Fruit fly (Drosophila melanogaster): ENCODE results near the gene CG6026.
A peak's percentile ranks its signal among the peaks of the same experiment; 100 is the strongest.

The CG6026 gene

DNA sequence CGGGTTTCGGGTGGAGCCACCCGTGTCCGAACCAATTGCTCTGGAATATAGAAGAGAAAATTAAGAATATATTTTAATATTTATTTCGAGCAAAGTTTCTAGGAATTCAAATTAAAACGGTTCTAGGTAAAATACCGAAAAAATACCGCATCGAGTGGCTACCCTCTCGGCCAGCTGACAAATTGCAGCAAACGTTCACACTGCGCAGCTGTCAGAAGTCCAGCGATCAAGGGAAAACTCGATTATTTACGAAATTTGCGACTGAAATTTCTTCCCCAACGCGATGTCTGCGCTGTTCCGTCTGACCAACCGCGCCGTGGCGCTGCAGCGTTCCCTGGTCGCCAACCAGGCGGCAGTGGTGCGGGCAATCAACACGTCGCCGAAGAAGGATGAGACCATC lies 6.2 kb upstream of the CG6026 start, which contains the start of gene NP15.6 (continued):
- TF ChIP-seq CG11398 (GFP tag; optimal IDR thresholded peaks at IDR 0.05) (no peak), Rx (GFP tag; IDR thresholded peaks at IDR 0.05) (no peak), CG6254 (GFP tag; optimal IDR thresholded peaks at IDR 0.05) (no peak), CG3847 (GFP tag; IDR thresholded peaks at IDR 0.05) (0 out of 2 replicates have a peak, but pooled peaks have one; percentile 7), ato (GFP tag; IDR thresholded peaks at IDR 0.05; ENCODE audit: partially characterized antibody) (no peak), CG3995 (GFP tag; optimal IDR thresholded peaks at IDR 0.05) (no peak), CG14441 (GFP tag; IDR thresholded peaks at IDR 0.05) (no peak), BEAF-32 (GFP tag; optimal IDR thresholded peaks at IDR 0.05) (peak; percentile 35), CG17328 (GFP tag; IDR thresholded peaks at IDR 0.05) (no peak), CG14710 (tag; optimal IDR thresholded peaks at IDR 0.05) (peak; percentile 26), CG3726 (GFP tag; IDR thresholded peaks at IDR 0.05) (no peak), stwl (tag; optimal IDR thresholded peaks at IDR 0.05) (peak; percentile 31), CG32772 (GFP tag; IDR thresholded peaks at IDR 0.05) (no peak), Dref (GFP tag; IDR thresholded peaks at IDR 0.05) (no peak), CG4820 (GFP tag; optimal IDR thresholded peaks at IDR 0.05) (no peak), Sox102F (GFP tag; optimal IDR thresholded peaks at IDR 0.05) (no peak), CG13424 (tag; optimal IDR thresholded peaks at IDR 0.05) (no peak), CG15514 (GFP tag; optimal IDR thresholded peaks at IDR 0.05) (peak; percentile 27), CG10462 (GFP tag; optimal IDR thresholded peaks at IDR 0.05) (no peak), CG7271 (tag; optimal IDR thresholded peaks at IDR 0.05) (no peak), E2f2 (GFP tag; IDR thresholded peaks at IDR 0.05) (peak; percentile 56), CG4404 (GFP tag; IDR thresholded peaks at IDR 0.05) (no peak), Dll (GFP tag; IDR thresholded peaks at IDR 0.05; ENCODE audit: partially characterized antibody) (0 out of 4 replicates have a peak, but pooled peaks have one; percentile 16), twi (tag; optimal IDR thresholded peaks at IDR 0.05) (no peak), CG11247 (GFP tag; IDR thresholded peaks at IDR 0.05) (no peak), sc (optimal IDR thresholded peaks at IDR 0.05) (no peak), sc (GFP tag; optimal IDR thresholded peaks at IDR 0.05) (no peak), Dip3 (GFP tag; optimal IDR thresholded peaks at IDR 0.05) (no peak), Atf3 (GFP tag; optimal IDR thresholded peaks at IDR 0.05) (no peak), CG15073 (GFP tag; optimal IDR thresholded peaks at IDR 0.05) (no peak), Drgx (GFP tag; IDR thresholded peaks at IDR 0.05) (no peak), YL-1 (GFP tag; optimal IDR thresholded peaks at IDR 0.05) (peak; percentile 41), CG1832 (GFP tag; optimal IDR thresholded peaks at IDR 0.05) (no peak), CG5180 (GFP tag; optimal IDR thresholded peaks at IDR 0.05) (no peak), ham (GFP tag; IDR thresholded peaks at IDR 0.05) (no peak), Fer1 (GFP tag; optimal IDR thresholded peaks at IDR 0.05) (peak; percentile 2), CG14860 (GFP tag; IDR thresholded peaks at IDR 0.05; ENCODE audit: partially characterized antibody) (no peak), Dbx (GFP tag; IDR thresholded peaks at IDR 0.05) (no peak), CG17186 (GFP tag; optimal IDR thresholded peaks at IDR 0.05) (no peak), MESR4 (GFP tag; optimal IDR thresholded peaks at IDR 0.05) (peak; percentile 63), pzg (GFP tag; optimal IDR thresholded peaks at IDR 0.05) (peak; percentile 61), zfh2 (GFP tag; optimal IDR thresholded peaks at IDR 0.05) (no peak), Sin3A (optimal IDR thresholded peaks at IDR 0.05) (peak; percentile 3), CG13287 (GFP tag; IDR thresholded peaks at IDR 0.05; ENCODE audit: partially characterized antibody) (peak; percentile 23; the same call in 1 of the 2 replicates), ems (GFP tag; optimal IDR thresholded peaks at IDR 0.05) (peak; percentile 4), CG2712 (tag; optimal IDR thresholded peaks at IDR 0.05) (peak; percentile 4), ttk (GFP tag; IDR thresholded peaks at IDR 0.05) (no peak), CG4617 (GFP tag; optimal IDR thresholded peaks at IDR 0.05; ENCODE audit: borderline replicate concordance) (peak; percentile 46), CG16813 (GFP tag; IDR thresholded peaks at IDR 0.05; ENCODE audit: partially characterized antibody) (no peak), CG7556 (GFP tag; optimal IDR thresholded peaks at IDR 0.05) (no peak), gfzf (GFP tag; optimal IDR thresholded peaks at IDR 0.05) (peak; percentile 64)
